Worm (Caenorhabditis elegans) whole organism, L1 larva: ENCODE measurements around the gene xbx-9.

Source experiments
- C04F5.9 ChIP-seq: sonication (generic microtip); optimal IDR thresholded peaks from 2 replicates; lab custom pipeline; 2016; ENCODE audit warnings: missing genetic modification characterization, missing compliant biosample characterization
- C16A3.4 ChIP-seq: fragments of 150-350 bp; optimal IDR thresholded peaks from 2 replicates; lab custom pipeline; 2014; ENCODE audit warnings: missing biosample characterization, missing genetic modification characterization
- C34B4.2 ChIP-seq: sonication (generic microtip); optimal IDR thresholded peaks from 2 replicates; lab custom pipeline; 2017; ENCODE audit warnings: mild to moderate bottlenecking, missing genetic modification characterization, missing compliant biosample characterization
- F16B12.6 ChIP-seq: fragments of 150-350 bp; optimal IDR thresholded peaks from 2 replicates; lab custom pipeline; 2014; ENCODE audit warnings: missing biosample characterization, missing genetic modification characterization
- blmp-1 ChIP-seq: fragments of 150-350 bp; optimal IDR thresholded peaks from 2 replicates; lab custom pipeline; 2014; ENCODE audit warnings: missing biosample characterization, missing genetic modification characterization
- ceh-63 ChIP-seq: fragments of 200-800 bp; sonication (Bioruptor generic); optimal IDR thresholded peaks from 2 replicates; lab custom pipeline; 2018; ENCODE audit warnings: mild to moderate bottlenecking, missing genetic modification characterization, missing compliant biosample characterization
- ces-1 ChIP-seq: fragments of 150-350 bp; optimal IDR thresholded peaks from 2 replicates; lab custom pipeline; 2014; ENCODE audit warnings: missing biosample characterization, missing genetic modification reagents, missing genetic modification characterization
- dpl-1 ChIP-seq, 3 experiments: fragments of 150-350 bp in 2 of 3; sonication (generic microtip) in 1 of 3; optimal IDR thresholded peaks; 2 replicates each; lab custom pipeline; 2014 to 2017; ENCODE audit warnings: missing biosample characterization in 3 of 3, missing genetic modification characterization in 3 of 3, missing genetic modification reagents in 3 of 3
- dsc-1 ChIP-seq: sonication (generic microtip); optimal IDR thresholded peaks from 2 replicates; lab custom pipeline; 2016; ENCODE audit warnings: mild to moderate bottlenecking, missing genetic modification characterization, missing compliant biosample characterization
- efl-1 ChIP-seq, 4 experiments: fragments of 150-350 bp; optimal IDR thresholded peaks in 3 of 4; peaks in 1 of 4; 1 replicate in 1 of 4; 2 replicates in 3 of 4; lab custom pipeline; 2014; ENCODE audit warnings: missing biosample characterization in 2 of 4, missing genetic modification characterization in 2 of 4, missing genetic modification reagents in 2 of 4
- efl-3 ChIP-seq: fragments of 200-800 bp; sonication (Bioruptor generic); optimal IDR thresholded peaks from 2 replicates; lab custom pipeline; 2018; ENCODE audit warnings: mild to moderate bottlenecking, missing genetic modification characterization, missing compliant biosample characterization
- fkh-4 ChIP-seq: sonication (generic microtip); optimal IDR thresholded peaks from 2 replicates; lab custom pipeline; 2016; ENCODE audit warnings: missing compliant biosample characterization, missing genetic modification characterization, borderline replicate concordance
- grh-1 ChIP-seq: fragments of 200-800 bp; sonication (Bioruptor generic); IDR thresholded peaks from 2 replicates; pipeline ENCODE4 v1.3.6; 2022; ENCODE audit warnings: missing genetic modification reagents, missing genetic modification characterization, missing compliant biosample characterization
- irx-1 ChIP-seq: sonication (generic microtip); optimal IDR thresholded peaks from 2 replicates; lab custom pipeline; 2016; ENCODE audit warnings: missing genetic modification characterization, missing compliant biosample characterization
- jun-1 ChIP-seq: fragments of 150-350 bp; optimal IDR thresholded peaks from 2 replicates; lab custom pipeline; 2014; ENCODE audit warnings: missing biosample characterization, missing genetic modification reagents, missing genetic modification characterization
- lin-35 ChIP-seq, 2 experiments: fragments of 150-350 bp; optimal IDR thresholded peaks; 2 replicates each; lab custom pipeline; 2014; ENCODE audit warnings: missing biosample characterization in 2 of 2, missing genetic modification characterization in 2 of 2, missing genetic modification reagents in 2 of 2
- lir-3 ChIP-seq: sonication (generic microtip); optimal IDR thresholded peaks from 2 replicates; lab custom pipeline; 2016; ENCODE audit warnings: mild to moderate bottlenecking, missing genetic modification characterization, moderate library complexity, missing compliant biosample characterization; ENCODE audit not compliant: poor library complexity
- nhr-11 ChIP-seq: fragments of 150-350 bp; optimal IDR thresholded peaks from 2 replicates; lab custom pipeline; 2014; ENCODE audit warnings: missing biosample characterization, missing genetic modification characterization
- nhr-12 ChIP-seq: sonication (generic microtip); optimal IDR thresholded peaks from 2 replicates; lab custom pipeline; 2017; ENCODE audit warnings: missing biosample characterization, missing genetic modification characterization
- nhr-19 ChIP-seq: fragments of 200-800 bp; sonication (Bioruptor generic); conservative IDR thresholded peaks from 2 replicates; pipeline ENCODE4 v1.3.6; 2022; ENCODE audit warnings: missing genetic modification characterization, missing compliant biosample characterization
- nhr-237 ChIP-seq: fragments of 150-350 bp; optimal IDR thresholded peaks from 2 replicates; lab custom pipeline; 2014; ENCODE audit warnings: missing biosample characterization, missing genetic modification characterization
- nhr-28 ChIP-seq: fragments of 150-350 bp; optimal IDR thresholded peaks from 2 replicates; lab custom pipeline; 2014; ENCODE audit warnings: missing biosample characterization, missing genetic modification characterization
- nhr-47 ChIP-seq: sonication (generic microtip); optimal IDR thresholded peaks from 2 replicates; lab custom pipeline; 2016; ENCODE audit warnings: mild to moderate bottlenecking, missing genetic modification characterization, moderate library complexity, missing compliant biosample characterization
- nhr-77 ChIP-seq: fragments of 150-350 bp; optimal IDR thresholded peaks from 2 replicates; lab custom pipeline; 2014; ENCODE audit warnings: missing biosample characterization, missing genetic modification characterization
- nhr-85 ChIP-seq: sonication (generic microtip); peaks from one replicate; lab custom pipeline; 2016; ENCODE audit warnings: missing genetic modification characterization, inconsistent platforms, missing compliant biosample characterization
- pax-3 ChIP-seq: fragments of 200-800 bp; sonication (Bioruptor generic); optimal IDR thresholded peaks from 2 replicates; lab custom pipeline; 2018; ENCODE audit warnings: mild to moderate bottlenecking, missing genetic modification characterization, moderate library complexity, missing compliant biosample characterization
- rnt-1 ChIP-seq: sonication (generic microtip); optimal IDR thresholded peaks from 2 replicates; lab custom pipeline; 2016; ENCODE audit warnings: mild to moderate bottlenecking, missing genetic modification characterization, moderate library complexity, missing compliant biosample characterization
- skn-1 ChIP-seq: fragments of 150-350 bp; optimal IDR thresholded peaks from 2 replicates; lab custom pipeline; 2014; ENCODE audit warnings: missing biosample characterization, missing genetic modification characterization
- snpc-4 ChIP-seq: fragments of 150-350 bp; optimal IDR thresholded peaks from 2 replicates; lab custom pipeline; 2014; ENCODE audit warnings: missing biosample characterization, missing genetic modification characterization
- sox-4 ChIP-seq: sonication (generic microtip); optimal IDR thresholded peaks from 2 replicates; lab custom pipeline; 2016; ENCODE audit warnings: missing genetic modification characterization, missing compliant biosample characterization
- sptf-1 ChIP-seq: fragments of 150-350 bp; optimal IDR thresholded peaks from 2 replicates; lab custom pipeline; 2014; ENCODE audit warnings: missing biosample characterization, missing genetic modification characterization
- sup-37 ChIP-seq: fragments of 200-800 bp; sonication (Bioruptor generic); optimal IDR thresholded peaks from 2 replicates; lab custom pipeline; 2018; ENCODE audit warnings: mild to moderate bottlenecking, missing genetic modification characterization, missing compliant biosample characterization
- swsn-7 ChIP-seq: sonication (generic microtip); optimal IDR thresholded peaks from 2 replicates; lab custom pipeline; 2016; ENCODE audit warnings: missing genetic modification characterization, missing compliant biosample characterization
- tlp-1 ChIP-seq: fragments of 150-350 bp; optimal IDR thresholded peaks from 2 replicates; lab custom pipeline; 2014; ENCODE audit warnings: missing biosample characterization, missing genetic modification characterization
- unc-130 ChIP-seq: fragments of 150-350 bp; optimal IDR thresholded peaks from 2 replicates; lab custom pipeline; 2017; ENCODE audit warnings: missing biosample characterization, missing genetic modification characterization, inconsistent platforms
- unc-62 ChIP-seq: fragments of 150-350 bp; optimal IDR thresholded peaks from 2 replicates; lab custom pipeline; 2014; ENCODE audit warnings: missing biosample characterization, missing genetic modification reagents, missing genetic modification characterization
- unc-98 ChIP-seq: fragments of 200-800 bp; sonication (Bioruptor generic); IDR thresholded peaks from 2 replicates; pipeline ENCODE4 v1.3.6; 2022; ENCODE audit warnings: missing genetic modification characterization, missing compliant biosample characterization
- zag-1 ChIP-seq: fragments of 150-350 bp; optimal IDR thresholded peaks from 2 replicates; lab custom pipeline; 2014; ENCODE audit warnings: missing biosample characterization, missing genetic modification characterization

xbx-9 gene

ce11 chrV:12749558-12749957 is 15.6 kb downstream of the xbx-9 start:
- TF ChIP-seq sox-4 (no peak), zag-1 (tag; lab: Kevin White, UChicago) (no peak), nhr-237 (tag; lab: Kevin White, UChicago) (no peak), skn-1 (tag; lab: Kevin White, UChicago) (no peak), pax-3 (tag; lab: Kevin White, UChicago) (no peak), sup-37 (GFP tag; lab: Kevin White, UChicago) (no peak)

ce11 chrV:12751495-12752050 is 17.6 kb downstream of the xbx-9 start, which contains the start of gene C15C8.6:
Gene C15C8.6, minus strand, starts transcription at chrV:12751545.
- no peak for TF ChIP-seq unc-62
- TF ChIP-seq jun-1 (tag; lab: Kevin White, UChicago): no peak
- no peak for TF ChIP-seq dpl-1 (GFP tag; optimal IDR thresholded peaks at IDR 0.05; lab: Kevin White, UChicago)
- peak; percentile 87 for TF ChIP-seq dsc-1 (tag; lab: Kevin White, UChicago)
- peak; percentile 83 for TF ChIP-seq fkh-4 (tag; lab: Kevin White, UChicago)
- no peak for TF ChIP-seq nhr-19

- TF ChIP-seq nhr-28 (no peak), blmp-1 (peak; percentile 40), nhr-85 (peak; percentile 25)
These were observed 18.4 kb downstream of the xbx-9 start, which contains the start of gene C15C8.8 for ce11 chrV:12752407-12752806. Gene C15C8.8, minus strand, starts transcription at chrV:12752507.

DNA sequence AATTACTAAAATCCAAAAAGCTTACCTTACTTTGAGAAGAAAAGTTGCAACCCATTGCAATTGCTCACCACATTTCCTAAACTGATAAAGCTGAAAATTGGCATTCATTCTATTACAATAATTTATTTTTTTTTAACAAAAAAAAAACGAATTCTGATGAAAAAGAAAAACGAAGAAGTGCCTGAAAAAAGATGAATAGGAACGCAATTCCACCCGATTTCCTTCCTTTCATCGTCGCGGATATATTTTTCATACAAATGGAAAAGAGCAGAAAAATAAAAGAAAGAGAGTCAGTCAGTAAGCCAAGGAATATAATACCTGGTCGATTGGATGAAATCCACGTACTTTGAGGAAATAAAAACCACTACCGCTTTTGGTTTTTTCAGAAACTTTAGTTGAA is 20.8 kb downstream of the xbx-9 start, which contains the start of gene gpa-13:
Gene gpa-13 (minus strand): TSS at position 101 of the 400 bp plus-strand sequence.
- TF ChIP-seq nhr-11 (tag; lab: Kevin White, UChicago): no peak

DNA sequence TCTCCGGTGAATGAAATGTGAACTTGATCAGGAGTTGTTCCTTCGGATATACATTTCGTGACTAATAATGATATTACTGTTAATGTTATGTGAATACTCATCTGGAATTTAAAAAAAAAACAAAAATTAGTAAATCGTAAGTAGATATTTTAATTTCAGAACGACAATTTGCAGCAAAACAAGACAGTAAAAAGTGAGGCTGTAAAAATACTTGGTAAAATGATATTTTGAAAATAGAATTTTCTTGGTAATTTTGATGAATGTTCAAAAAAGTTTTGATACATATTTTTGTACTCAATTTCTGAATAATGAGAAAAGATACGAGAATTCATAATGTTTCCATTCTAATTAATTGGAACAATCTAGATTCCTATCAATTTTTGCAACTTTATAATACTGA is 25.7 kb downstream of the xbx-9 start, which contains the start of gene papl-1:
Gene papl-1 (minus strand): TSS at position 101 of the 400 bp plus-strand sequence.
- TF ChIP-seq efl-1 (optimal IDR thresholded peaks at IDR 0.05; lab: Kevin White, UChicago) (no peak), efl-1 (GFP tag; optimal IDR thresholded peaks at IDR 0.05 in 1 of 2; lab: Kevin White, UChicago) (no peak), sptf-1 (no peak), nhr-19 (no peak), grh-1 (GFP tag; lab: Robert Waterston, UW) (no peak), swsn-7 (no peak), C04F5.9 (tag; lab: Kevin White, UChicago) (no peak), ceh-63 (GFP tag; lab: Kevin White, UChicago) (no peak), unc-62 (no peak), nhr-47 (no peak)

ce11 chrV:12760913-12761312 is 26.9 kb downstream of the xbx-9 start, which contains the start of gene F18E2.15:
Gene F18E2.15, minus strand, starts transcription at chrV:12761013.
- TF ChIP-seq C34B4.2 (no peak), nhr-11 (tag; lab: Kevin White, UChicago) (no peak), nhr-12 (tag; lab: Kevin White, UChicago) (no peak), irx-1 (no peak), efl-1 (optimal IDR thresholded peaks at IDR 0.05; lab: Kevin White, UChicago) (no peak), efl-1 (GFP tag; optimal IDR thresholded peaks at IDR 0.05 in 1 of 2; lab: Kevin White, UChicago) (no peak), rnt-1 (tag; lab: Kevin White, UChicago) (no peak)
- TF ChIP-seq, all 84 proteins: peak for 0

DNA sequence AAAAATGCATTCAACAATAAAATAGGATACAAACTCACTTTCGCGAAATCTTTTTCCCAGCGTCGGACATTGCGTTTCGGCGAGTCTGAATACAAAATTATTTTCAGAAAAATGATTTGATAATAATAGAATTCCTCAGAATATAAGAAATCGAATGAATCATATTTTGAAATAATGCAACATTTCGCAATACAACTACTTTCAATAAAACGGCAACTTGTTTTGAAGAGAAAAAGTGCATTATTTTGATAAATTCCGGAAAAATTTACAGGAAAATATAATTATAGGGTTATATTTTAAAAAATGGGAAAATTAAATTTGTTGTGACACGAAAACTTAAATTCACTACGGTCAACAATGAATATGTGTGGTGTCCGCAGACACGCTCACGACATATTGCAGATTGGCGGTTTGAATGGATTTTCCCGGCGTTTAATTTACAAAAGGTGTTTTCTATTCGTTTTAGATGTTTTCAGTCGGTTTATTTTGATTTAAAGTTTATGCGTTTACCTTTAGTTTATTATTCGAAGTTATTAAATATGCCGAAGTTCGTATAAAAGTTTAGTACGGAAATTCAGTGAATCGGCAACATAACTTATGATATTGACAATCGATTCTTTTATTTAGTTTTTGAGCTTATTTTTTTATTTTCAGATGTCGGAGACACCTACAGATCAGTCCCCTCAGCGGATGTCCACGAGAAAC is 29.4 kb downstream of the xbx-9 start, which contains the start of the genes abcf-1 and scc-3:
Gene abcf-1 (minus strand): TSS at position 85 of the 705 bp plus-strand sequence.
Gene scc-3 (plus strand): TSS at position 655 of the 705 bp plus-strand sequence.
- peak; percentile 25 to 62 for TF ChIP-seq efl-1 (optimal IDR thresholded peaks at IDR 0.05; lab: Kevin White, UChicago)
- peak; percentile 66 to 93 for TF ChIP-seq efl-1 (GFP tag; optimal IDR thresholded peaks at IDR 0.05 in 1 of 2; lab: Kevin White, UChicago)
- no peak for TF ChIP-seq snpc-4 (tag; lab: Kevin White, UChicago)
- no peak for TF ChIP-seq efl-3
- TF ChIP-seq unc-130 (tag; lab: Kevin White, UChicago): peak; percentile 6
- peak; percentile 25 for TF ChIP-seq rnt-1 (tag; lab: Kevin White, UChicago)
- TF ChIP-seq unc-98: no peak
- TF ChIP-seq nhr-19: no peak; the same call in 1 of the 2 replicates
- TF ChIP-seq C16A3.4 (tag; lab: Kevin White, UChicago): peak; percentile 5
- no peak for TF ChIP-seq grh-1 (GFP tag; lab: Robert Waterston, UW)
- peak; percentile 21 for TF ChIP-seq nhr-47
- TF ChIP-seq nhr-77: no peak
- TF ChIP-seq dpl-1 (GFP tag; optimal IDR thresholded peaks at IDR 0.05; lab: Kevin White, UChicago): peak; percentile 47 to 74 (median 59)
- no peak for TF ChIP-seq tlp-1 (tag; lab: Kevin White, UChicago)
- TF ChIP-seq lin-35 (GFP tag; optimal IDR thresholded peaks at IDR 0.05; lab: Kevin White, UChicago): peak; percentile 45 to 71
- TF ChIP-seq ces-1 (GFP tag; lab: Kevin White, UChicago): no peak
- TF ChIP-seq F16B12.6 (tag; lab: Kevin White, UChicago): peak; percentile 84
- TF ChIP-seq pax-3 (tag; lab: Kevin White, UChicago): no peak
- no peak for TF ChIP-seq lir-3 (tag; lab: Kevin White, UChicago)
